Worm (Caenorhabditis elegans) whole organism, L2 larva: Measurements from ENCODE around the gene C27D6.1.

ENCODE experiments used
- C34F6.9 ChIP-seq: fragments of 150-350 bp; optimal IDR thresholded peaks from 2 replicates; lab custom pipeline; 2014; ENCODE audit warnings: missing biosample characterization, missing genetic modification characterization
- F13H6.1 ChIP-seq: sonication (generic microtip); optimal IDR thresholded peaks from 2 replicates; lab custom pipeline; 2016; ENCODE audit warnings: missing genetic modification characterization, missing compliant biosample characterization
- alr-1 ChIP-seq: fragments of 150-350 bp; optimal IDR thresholded peaks from 2 replicates; lab custom pipeline; 2014; ENCODE audit warnings: missing biosample characterization, missing genetic modification characterization
- ama-1 ChIP-seq: fragments of 150-350 bp; optimal IDR thresholded peaks from 2 replicates; lab custom pipeline; 2018; ENCODE audit warnings: inconsistent platforms
- blmp-1 ChIP-seq: sonication (generic microtip); optimal IDR thresholded peaks from 2 replicates; lab custom pipeline; 2017; ENCODE audit warnings: missing genetic modification characterization, mild to moderate bottlenecking, missing compliant biosample characterization, antibody characterized with exemption, moderate library complexity; ENCODE audit not compliant: insufficient read depth
- crh-2 ChIP-seq: sonication (generic microtip); optimal IDR thresholded peaks from 2 replicates; lab custom pipeline; 2017; ENCODE audit warnings: missing biosample characterization, missing genetic modification characterization
- dmd-4 ChIP-seq: sonication (generic microtip); optimal IDR thresholded peaks from 2 replicates; lab custom pipeline; 2017; ENCODE audit warnings: missing biosample characterization, missing genetic modification characterization
- fos-1 ChIP-seq: fragments of 150-350 bp; optimal IDR thresholded peaks from 2 replicates; lab custom pipeline; 2014; ENCODE audit warnings: missing biosample characterization, missing genetic modification characterization
- gmeb-1 ChIP-seq: fragments of 150-350 bp; optimal IDR thresholded peaks from 2 replicates; lab custom pipeline; 2014; ENCODE audit warnings: missing biosample characterization, missing genetic modification characterization
- lin-11 ChIP-seq: fragments of 150-350 bp; sonication (generic microtip); optimal IDR thresholded peaks from 2 replicates; lab custom pipeline; 2014; ENCODE audit warnings: missing biosample characterization, missing genetic modification characterization, inconsistent platforms, mixed read lengths
- lin-13 ChIP-seq: fragments of 150-350 bp; optimal IDR thresholded peaks from 2 replicates; lab custom pipeline; 2014; ENCODE audit warnings: missing biosample characterization, missing genetic modification reagents, missing genetic modification characterization
- lsy-2 ChIP-seq, 2 experiments: fragments of 150-350 bp in 1 of 2; sonication (generic microtip) in 1 of 2; optimal IDR thresholded peaks; 2 replicates each; lab custom pipeline; 2014 to 2017; ENCODE audit warnings: missing biosample characterization in 2 of 2, missing genetic modification characterization in 2 of 2
- mab-5 ChIP-seq: fragments of 150-350 bp; optimal IDR thresholded peaks from 2 replicates; lab custom pipeline; 2014; ENCODE audit warnings: missing biosample characterization, missing genetic modification characterization
- nhr-10 ChIP-seq: sonication (generic microtip); optimal IDR thresholded peaks from 2 replicates; lab custom pipeline; 2017; ENCODE audit warnings: missing biosample characterization, missing genetic modification characterization
- nhr-129 ChIP-seq: fragments of 150-350 bp; optimal IDR thresholded peaks from 2 replicates; lab custom pipeline; 2014; ENCODE audit warnings: missing biosample characterization, missing genetic modification characterization
- nhr-21 ChIP-seq: fragments of 150-350 bp; optimal IDR thresholded peaks from 2 replicates; lab custom pipeline; 2014; ENCODE audit warnings: missing biosample characterization, missing genetic modification characterization
- nhr-25 ChIP-seq: fragments of 150-350 bp; sonication (generic microtip); optimal IDR thresholded peaks from 3 replicates; lab custom pipeline; 2014; ENCODE audit warnings: missing biosample characterization, missing genetic modification characterization
- nhr-6 ChIP-seq: fragments of 150-350 bp; optimal IDR thresholded peaks from 2 replicates; lab custom pipeline; 2014; ENCODE audit warnings: missing biosample characterization, missing genetic modification characterization
- nhr-77 ChIP-seq: fragments of 150-350 bp; optimal IDR thresholded peaks from 2 replicates; lab custom pipeline; 2014; ENCODE audit warnings: missing biosample characterization, missing genetic modification characterization
- skn-1 ChIP-seq: sonication (generic microtip); optimal IDR thresholded peaks from 2 replicates; lab custom pipeline; 2017; ENCODE audit warnings: missing biosample characterization, missing genetic modification characterization
- sma-3 ChIP-seq: sonication (generic microtip); optimal IDR thresholded peaks from 2 replicates; lab custom pipeline; 2016; ENCODE audit warnings: missing genetic modification reagents, missing genetic modification characterization, missing compliant biosample characterization
- sma-9 ChIP-seq, 2 experiments: fragments of 150-350 bp in 1 of 2; sonication (generic microtip) in 1 of 2; optimal IDR thresholded peaks; 2 replicates each; lab custom pipeline; 2014 to 2016; ENCODE audit warnings: missing genetic modification characterization in 2 of 2, mild to moderate bottlenecking in 1 of 2, missing biosample characterization in 1 of 2, missing compliant biosample characterization in 1 of 2, missing genetic modification reagents in 1 of 2, moderate library complexity in 1 of 2
- unc-55 ChIP-seq: fragments of 150-350 bp; sonication (generic microtip); optimal IDR thresholded peaks from 3 replicates; lab custom pipeline; 2014; ENCODE audit warnings: missing biosample characterization, missing genetic modification reagents, missing genetic modification characterization
- unc-62 ChIP-seq: fragments of 150-350 bp; optimal IDR thresholded peaks from 2 replicates; lab custom pipeline; 2014; ENCODE audit warnings: missing biosample characterization, missing genetic modification reagents, missing genetic modification characterization
- zag-1 ChIP-seq: fragments of 150-350 bp; optimal IDR thresholded peaks from 2 replicates; lab custom pipeline; 2014; ENCODE audit warnings: missing biosample characterization, missing genetic modification characterization
- ztf-1 ChIP-seq: fragments of 200-800 bp; sonication (Bioruptor generic); conservative IDR thresholded peaks from 2 replicates; pipeline ENCODE4 v1.3.6; 2022; ENCODE audit warnings: missing genetic modification characterization, missing compliant biosample characterization
- ztf-11 ChIP-seq: sonication (generic microtip); optimal IDR thresholded peaks from 2 replicates; lab custom pipeline; 2017; ENCODE audit warnings: missing biosample characterization, missing genetic modification characterization

Gene C27D6.1

DNA sequence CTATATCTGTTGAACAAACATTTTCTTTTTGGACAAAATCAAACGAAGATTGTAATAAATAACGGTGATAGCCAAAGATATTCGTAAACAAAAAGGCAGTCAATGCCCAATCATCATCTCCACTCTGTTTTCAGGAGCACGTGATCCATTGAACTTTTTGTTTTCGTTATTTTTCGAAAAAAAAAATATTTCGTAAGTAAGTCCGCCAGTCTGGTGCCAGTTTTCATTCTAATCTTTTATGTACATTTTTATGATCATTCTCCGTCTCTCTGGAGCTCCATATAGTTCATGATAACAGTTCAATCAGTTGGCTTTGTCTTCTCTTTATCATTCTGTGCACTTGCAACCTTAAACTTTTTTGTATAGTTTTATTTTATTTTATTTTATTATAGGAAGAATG lies 30.4 kb downstream of the C27D6.1 start, which contains the start of gene ampd-1:
ampd-1 (plus strand) TSS at position 393 of the 400 bp plus-strand sequence.
- peak; percentile 16 for TF ChIP-seq sma-3 (GFP tag; lab: Kevin White, UChicago)
- TF ChIP-seq C34F6.9 (tag; lab: Kevin White, UChicago): peak; percentile 38
- TF ChIP-seq gmeb-1 (tag; lab: Kevin White, UChicago): peak; percentile 24
- TF ChIP-seq sma-9 (GFP tag; optimal IDR thresholded peaks at IDR 0.05; lab: Kevin White, UChicago): peak; percentile 30
- TF ChIP-seq sma-9 (tag; optimal IDR thresholded peaks at IDR 0.05; lab: Kevin White, UChicago): no peak
- peak; percentile 27 for TF ChIP-seq F13H6.1 (tag; lab: Kevin White, UChicago)
- no peak for TF ChIP-seq lin-13 (GFP tag; lab: Kevin White, UChicago)
- no peak for TF ChIP-seq ztf-1 (GFP tag; lab: Robert Waterston, UW)
- TF ChIP-seq nhr-129 (tag; lab: Kevin White, UChicago): peak; percentile 47
- TF ChIP-seq fos-1 (tag; lab: Kevin White, UChicago): peak; percentile 60
- no peak for TF ChIP-seq nhr-10
- no peak for TF ChIP-seq lsy-2 (tag; optimal IDR thresholded peaks at IDR 0.05; lab: Kevin White, UChicago)
- TF ChIP-seq skn-1 (tag; lab: Kevin White, UChicago): peak; percentile 6

DNA sequence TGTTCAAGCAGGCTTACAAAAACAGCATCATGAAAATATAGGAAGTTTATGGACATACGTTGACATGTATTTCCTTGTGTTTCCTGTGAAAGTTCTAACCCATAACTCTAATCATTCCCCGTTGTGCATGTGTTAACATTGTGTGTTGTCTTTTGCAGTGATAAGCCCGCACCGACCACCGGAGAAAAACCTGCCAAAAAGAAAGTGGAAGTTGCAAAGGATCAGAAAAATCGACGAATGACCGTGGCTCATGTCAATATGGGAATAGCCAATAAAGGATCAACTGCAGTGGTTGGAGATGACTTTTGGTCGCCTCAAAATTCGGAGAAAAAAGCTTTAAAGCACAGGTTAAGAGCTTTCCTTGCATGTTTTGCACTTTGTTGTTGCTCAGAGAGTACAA lies 32.7 kb downstream of the C27D6.1 start:
- TF ChIP-seq crh-2 (tag; lab: Kevin White, UChicago): no peak
- no peak for TF ChIP-seq zag-1 (tag; lab: Kevin White, UChicago)
- TF ChIP-seq lin-13 (GFP tag; lab: Kevin White, UChicago): no peak
- no peak for TF ChIP-seq ztf-11
- TF ChIP-seq alr-1: no peak
- TF ChIP-seq blmp-1 (tag; lab: Kevin White, UChicago): no peak
- no peak for TF ChIP-seq ama-1 (lab: Kevin White, UChicago)
- TF ChIP-seq, all 48 proteins: peak for 0

DNA sequence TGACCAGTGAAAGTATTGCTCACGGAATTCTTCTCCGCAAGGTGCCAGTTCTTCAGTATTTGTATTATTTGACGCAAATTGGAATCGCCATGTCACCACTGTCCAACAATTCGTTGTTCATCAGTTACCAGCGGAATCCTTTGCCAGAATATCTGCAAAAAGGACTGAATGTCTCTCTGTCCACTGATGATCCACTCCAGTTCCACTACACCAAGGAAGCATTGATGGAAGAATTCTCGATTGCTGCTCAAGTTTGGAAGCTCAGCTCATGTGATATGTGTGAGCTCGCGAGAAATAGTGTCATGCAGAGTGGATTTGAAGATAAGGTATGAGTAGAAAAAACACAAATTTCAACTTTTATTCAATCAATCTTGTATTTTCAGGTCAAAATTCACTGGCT lies 36.6 kb downstream of the C27D6.1 start:
- no peak for TF ChIP-seq unc-62 (GFP tag; lab: Kevin White, UChicago)
- TF ChIP-seq sma-3 (GFP tag; lab: Kevin White, UChicago): peak; percentile 32

DNA sequence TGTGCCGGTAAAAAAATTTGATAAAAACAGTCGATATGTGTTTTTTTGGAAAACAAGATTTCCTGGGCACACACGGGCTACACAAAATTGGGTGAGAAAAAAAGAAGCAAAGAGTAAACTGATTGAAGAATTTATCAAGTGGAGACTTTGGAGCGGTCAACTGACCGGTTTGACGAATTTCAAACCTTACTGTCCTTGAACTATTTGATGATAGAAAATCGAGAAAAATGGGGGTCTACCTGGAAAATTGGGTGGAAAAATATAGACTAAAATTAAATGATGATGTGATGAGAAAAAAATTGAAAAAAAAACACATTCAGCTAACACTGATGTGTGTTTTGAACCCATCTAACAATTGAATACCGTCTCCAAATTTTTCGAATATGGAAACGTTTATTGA lies 38.3 kb downstream of the C27D6.1 start, which contains the start of gene C34F11.8:
C34F11.8 (minus strand) TSS at position 135 of the 400 bp plus-strand sequence.
- TF ChIP-seq dmd-4 (tag; lab: Kevin White, UChicago) (no peak), lsy-2 (tag; optimal IDR thresholded peaks at IDR 0.05; lab: Kevin White, UChicago) (no peak), nhr-77 (tag; lab: Kevin White, UChicago) (no peak), nhr-25 (tag; lab: Kevin White, UChicago) (peak; percentile 43), sma-3 (GFP tag; lab: Kevin White, UChicago) (peak; percentile 1)
- TF ChIP-seq, all 48 proteins: peak for 2

DNA sequence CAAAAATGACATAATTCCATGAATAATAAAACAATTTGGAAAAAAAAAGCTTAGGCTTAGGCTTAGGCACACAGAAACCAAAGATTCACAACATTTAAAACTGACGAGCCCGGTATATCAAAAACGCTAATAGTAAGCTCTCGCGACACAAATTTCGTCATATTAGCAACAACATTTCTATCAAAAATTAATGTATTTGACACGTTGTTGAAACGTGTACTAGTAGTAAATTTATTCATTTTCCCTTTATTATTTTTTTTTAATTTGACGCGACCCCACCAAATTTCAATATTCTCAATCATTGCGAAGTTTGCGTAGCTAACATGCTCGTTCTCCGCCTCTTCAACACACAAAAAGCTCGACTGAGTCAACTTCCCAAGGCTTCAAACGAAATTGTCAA lies 39.4 kb downstream of the C27D6.1 start, which contains the start of gene C34F11.2:
C34F11.2 (plus strand) TSS at position 301 of the 400 bp plus-strand sequence.
- no peak for TF ChIP-seq lin-11 (tag; lab: Kevin White, UChicago)

DNA sequence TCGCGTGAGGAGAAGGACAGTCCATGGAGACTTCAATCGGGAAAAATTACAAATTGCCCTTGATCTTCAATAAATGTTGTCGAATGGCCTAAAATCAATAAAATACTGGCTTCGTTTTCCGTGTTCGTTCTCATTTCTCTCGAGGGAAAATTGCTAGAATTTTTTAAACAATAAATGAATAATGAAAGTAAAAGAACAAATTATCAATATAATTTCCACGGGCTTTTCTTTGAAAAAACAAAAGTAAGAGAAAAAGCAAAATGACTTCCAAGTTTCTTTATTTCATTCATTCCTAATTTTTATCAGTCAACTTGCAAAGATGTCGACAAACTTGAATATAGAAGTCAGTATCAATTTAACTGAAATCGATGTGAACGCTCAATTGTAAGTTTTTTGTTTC lies 40.1 kb downstream of the C27D6.1 start, which contains the start of gene C34F11.1:
C34F11.1 (plus strand) TSS at position 301 of the 400 bp plus-strand sequence.
- TF ChIP-seq zag-1 (tag; lab: Kevin White, UChicago): no peak
- TF ChIP-seq nhr-6 (tag; lab: Kevin White, UChicago): no peak

DNA sequence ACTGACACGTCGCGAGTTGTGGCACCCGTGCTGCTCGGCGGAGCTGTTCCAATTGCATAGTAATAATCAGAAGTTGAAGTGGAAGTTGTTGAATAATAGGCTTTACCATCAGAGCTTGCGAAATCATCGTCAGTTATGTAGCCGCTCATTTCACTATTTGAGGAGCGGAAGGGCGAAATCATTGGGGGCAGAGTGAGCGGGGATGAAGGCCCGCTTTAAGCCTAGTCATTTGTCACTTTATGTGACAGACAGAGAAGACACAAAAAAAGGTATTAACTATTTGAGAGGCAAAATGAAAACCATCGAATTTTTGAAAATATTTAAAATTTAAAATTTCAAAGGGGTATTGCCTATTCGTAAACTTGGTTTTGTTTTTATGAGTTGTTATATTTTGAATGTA lies 45.8 kb downstream of the C27D6.1 start:
- TF ChIP-seq C34F6.9 (tag; lab: Kevin White, UChicago): no peak
- peak; percentile 30 for TF ChIP-seq unc-55 (GFP tag; lab: Kevin White, UChicago)
- TF ChIP-seq nhr-21 (tag; lab: Kevin White, UChicago): no peak
- TF ChIP-seq mab-5 (tag; lab: Kevin White, UChicago): peak; percentile 20
- TF ChIP-seq, all 48 proteins: peak for 2
